Worm (Caenorhabditis elegans) whole organism, young adult: ENCODE results near the gene tag-164.

Source experiments
- B0336.3 ChIP-seq: fragments of 200-800 bp; sonication (Bioruptor generic); IDR thresholded peaks from 2 replicates; pipeline ENCODE4 v1.3.6; 2022; ENCODE audit warnings: missing genetic modification characterization, missing compliant biosample characterization
- D2030.7 ChIP-seq: fragments of 200-800 bp; sonication (Bioruptor generic); IDR thresholded peaks from 2 replicates; pipeline ENCODE4 v1.3.6; 2022; ENCODE audit warnings: missing genetic modification reagents, missing genetic modification characterization, missing compliant biosample characterization
- F23B12.7 ChIP-seq: sonication (generic microtip); optimal IDR thresholded peaks from 2 replicates; lab custom pipeline; 2017; ENCODE audit warnings: missing genetic modification characterization, mild to moderate bottlenecking, missing compliant biosample characterization, antibody characterized with exemption, moderate library complexity; ENCODE audit not compliant: insufficient read depth
- F33H1.4 ChIP-seq: fragments of 200-800 bp; sonication (Bioruptor generic); IDR thresholded peaks from 2 replicates; pipeline ENCODE4 v1.3.6; 2022; ENCODE audit warnings: missing genetic modification reagents, missing genetic modification characterization, missing compliant biosample characterization
- F39B2.1 ChIP-seq: fragments of 200-800 bp; sonication (Bioruptor generic); IDR thresholded peaks from 2 replicates; pipeline ENCODE4 v1.3.6; 2022; ENCODE audit warnings: missing genetic modification reagents, missing genetic modification characterization, missing compliant biosample characterization
- F52B5.7 ChIP-seq: sonication (generic microtip); optimal IDR thresholded peaks from 2 replicates; lab custom pipeline; 2016; ENCODE audit warnings: mild to moderate bottlenecking, missing genetic modification characterization, missing compliant biosample characterization
- F57C9.4 ChIP-seq: sonication (generic microtip); optimal IDR thresholded peaks from 2 replicates; lab custom pipeline; 2017; ENCODE audit warnings: mild to moderate bottlenecking, missing genetic modification characterization, missing compliant biosample characterization
- K11D2.4 ChIP-seq: fragments of 200-800 bp; sonication (Bioruptor generic); IDR thresholded peaks from 2 replicates; pipeline ENCODE4 v1.3.6; 2022; ENCODE audit warnings: missing genetic modification reagents, missing genetic modification characterization, missing compliant biosample characterization
- Y53F4B.3 ChIP-seq: fragments of 200-800 bp; sonication (Bioruptor generic); IDR thresholded peaks from 2 replicates; pipeline ENCODE4 v1.3.6; 2022; ENCODE audit warnings: missing genetic modification reagents, missing genetic modification characterization, missing compliant biosample characterization
- Y53G8AR.9 ChIP-seq: fragments of 200-800 bp; sonication (Bioruptor generic); conservative IDR thresholded peaks from 2 replicates; pipeline ENCODE4 v1.3.6; 2022; ENCODE audit warnings: missing genetic modification reagents, missing genetic modification characterization, missing compliant biosample characterization
- athp-1 ChIP-seq: sonication (generic microtip); optimal IDR thresholded peaks from 2 replicates; lab custom pipeline; 2017; ENCODE audit warnings: mild to moderate bottlenecking, missing genetic modification characterization, missing compliant biosample characterization
- attf-3 ChIP-seq: fragments of 200-800 bp; sonication (Bioruptor generic); conservative IDR thresholded peaks from 2 replicates; pipeline ENCODE4 v1.3.6; 2022; ENCODE audit warnings: missing genetic modification reagents, missing genetic modification characterization, missing compliant biosample characterization
- attf-5 ChIP-seq: fragments of 200-800 bp; sonication (Bioruptor generic); optimal IDR thresholded peaks from 2 replicates; lab custom pipeline; 2018; ENCODE audit warnings: mild to moderate bottlenecking, missing genetic modification characterization, missing compliant biosample characterization
- ccch-3 ChIP-seq: fragments of 200-800 bp; sonication (Bioruptor generic); optimal IDR thresholded peaks from 2 replicates; lab custom pipeline; 2018; ENCODE audit warnings: mild to moderate bottlenecking, missing genetic modification characterization, missing compliant biosample characterization
- cebp-1 ChIP-seq, 2 experiments: fragments of 200-800 bp in 1 of 2; sonication (Bioruptor generic) in 1 of 2; sonication (generic microtip) in 1 of 2; IDR thresholded peaks in 1 of 2; optimal IDR thresholded peaks in 1 of 2; 2 replicates each; pipeline versions ENCODE4 v1.3.6 to Lab custom; 2017 to 2022; ENCODE audit warnings: missing compliant biosample characterization in 2 of 2, missing genetic modification characterization in 2 of 2, mild to moderate bottlenecking in 1 of 2, missing genetic modification reagents in 1 of 2, moderate library complexity in 1 of 2
- cebp-2 ChIP-seq: fragments of 200-800 bp; sonication (Bioruptor generic); IDR thresholded peaks from 2 replicates; pipeline ENCODE4 v1.3.6; 2022; ENCODE audit warnings: missing genetic modification characterization, missing compliant biosample characterization
- ceh-27 ChIP-seq: fragments of 200-800 bp; sonication (Bioruptor generic); optimal IDR thresholded peaks from 2 replicates; lab custom pipeline; 2018; ENCODE audit warnings: mild to moderate bottlenecking, missing genetic modification characterization, moderate library complexity, missing compliant biosample characterization
- ceh-79 ChIP-seq: sonication (generic microtip); optimal IDR thresholded peaks from 2 replicates; lab custom pipeline; 2017; ENCODE audit warnings: mild to moderate bottlenecking, missing genetic modification characterization, missing compliant biosample characterization
- ceh-91 ChIP-seq: fragments of 200-800 bp; sonication (Bioruptor generic); IDR thresholded peaks from 2 replicates; pipeline ENCODE4 v1.3.6; 2022; ENCODE audit warnings: missing genetic modification reagents, missing genetic modification characterization, missing compliant biosample characterization
- chd-7 ChIP-seq: sonication (generic microtip); optimal IDR thresholded peaks from 2 replicates; lab custom pipeline; 2016; ENCODE audit warnings: mild to moderate bottlenecking, missing genetic modification characterization, moderate library complexity, missing compliant biosample characterization
- dox-1 ChIP-seq: fragments of 200-800 bp; sonication (Bioruptor generic); IDR thresholded peaks from 2 replicates; pipeline ENCODE4 v1.3.6; 2022; ENCODE audit warnings: missing genetic modification reagents, missing genetic modification characterization, missing compliant biosample characterization
- dpl-1 ChIP-seq: fragments of 150-350 bp; optimal IDR thresholded peaks from 2 replicates; lab custom pipeline; 2014; ENCODE audit warnings: missing biosample characterization, missing genetic modification reagents, missing genetic modification characterization
- efl-1 ChIP-seq: fragments of 150-350 bp; optimal IDR thresholded peaks from 2 replicates; lab custom pipeline; 2014; ENCODE audit warnings: missing biosample characterization, missing genetic modification reagents, missing genetic modification characterization
- fkh-3 ChIP-seq: sonication (generic microtip); optimal IDR thresholded peaks from 2 replicates; lab custom pipeline; 2016; ENCODE audit warnings: mild to moderate bottlenecking, missing genetic modification characterization, missing compliant biosample characterization
- him-1 ChIP-seq: sonication (generic microtip); optimal IDR thresholded peaks from 2 replicates; lab custom pipeline; 2016; ENCODE audit warnings: missing genotype, missing genetic modification reagents, missing genetic modification characterization, missing compliant biosample characterization
- hlh-26 ChIP-seq: fragments of 200-800 bp; sonication (Bioruptor generic); conservative IDR thresholded peaks from 2 replicates; pipeline ENCODE4 v1.3.6; 2022; ENCODE audit warnings: missing genetic modification reagents, missing genetic modification characterization, missing compliant biosample characterization
- hmg-1.2 ChIP-seq: fragments of 200-800 bp; sonication (Bioruptor generic); IDR thresholded peaks from 2 replicates; pipeline ENCODE4 v1.3.6; 2022; ENCODE audit warnings: missing genetic modification reagents, missing genetic modification characterization, missing compliant biosample characterization
- lin-35 ChIP-seq, 3 experiments: fragments of 150-350 bp in 2 of 3; sonication (generic microtip) in 1 of 3; optimal IDR thresholded peaks; 2 replicates each; lab custom pipeline; 2014 to 2018; ENCODE audit warnings: missing biosample characterization in 3 of 3, missing genetic modification characterization in 3 of 3, missing genetic modification reagents in 3 of 3
- lir-1 ChIP-seq: fragments of 200-800 bp; sonication (Bioruptor generic); conservative IDR thresholded peaks from 2 replicates; pipeline ENCODE4 v1.3.6; 2022; ENCODE audit warnings: missing genetic modification reagents, missing genetic modification characterization, missing compliant biosample characterization
- madf-3 ChIP-seq: fragments of 200-800 bp; sonication (Bioruptor generic); IDR thresholded peaks from 2 replicates; pipeline ENCODE4 v1.3.6; 2022; ENCODE audit warnings: missing genetic modification reagents, missing genetic modification characterization, missing compliant biosample characterization
- madf-6 ChIP-seq: fragments of 200-800 bp; sonication (Bioruptor generic); IDR thresholded peaks from 2 replicates; pipeline ENCODE4 v1.3.6; 2022; ENCODE audit warnings: missing genetic modification reagents, missing genetic modification characterization, missing compliant biosample characterization
- mcd-1 ChIP-seq: fragments of 200-800 bp; sonication (Bioruptor generic); IDR thresholded peaks from 2 replicates; pipeline ENCODE4 v1.3.6; 2022; ENCODE audit warnings: missing genetic modification reagents, missing genetic modification characterization, missing compliant biosample characterization
- nfyb-1 ChIP-seq: fragments of 200-800 bp; sonication (Bioruptor generic); IDR thresholded peaks from 2 replicates; pipeline ENCODE4 v1.3.6; 2022; ENCODE audit warnings: missing genetic modification reagents, missing genetic modification characterization, missing compliant biosample characterization
- nhr-80 ChIP-seq: sonication (generic microtip); optimal IDR thresholded peaks from 2 replicates; lab custom pipeline; 2016; ENCODE audit warnings: missing genetic modification characterization, missing compliant biosample characterization
- pbrm-1 ChIP-seq: fragments of 200-800 bp; sonication (Bioruptor generic); IDR thresholded peaks from 2 replicates; pipeline ENCODE4 v1.3.6; 2022; ENCODE audit warnings: missing genetic modification reagents, missing genetic modification characterization, missing compliant biosample characterization
- pha-4 ChIP-seq: fragments of 150-350 bp; sonication (generic microtip); optimal IDR thresholded peaks from 2 replicates; lab custom pipeline; 2014; ENCODE audit warnings: missing biosample characterization, missing genetic modification reagents, missing genetic modification characterization
- repo-1 ChIP-seq: sonication (generic microtip); optimal IDR thresholded peaks from 2 replicates; lab custom pipeline; 2017; ENCODE audit warnings: mild to moderate bottlenecking, missing genetic modification characterization, missing compliant biosample characterization
- rpc-1 ChIP-seq, 2 experiments: fragments of 150-350 bp in 1 of 2; sonication (generic microtip) in 1 of 2; optimal IDR thresholded peaks; 2 replicates each; lab custom pipeline; 2014 to 2018; ENCODE audit warnings: missing biosample characterization in 1 of 2, missing genetic modification characterization in 1 of 2, missing genetic modification reagents in 1 of 2, missing genotype in 1 of 2
- sdz-38 ChIP-seq: sonication (generic microtip); optimal IDR thresholded peaks from 2 replicates; lab custom pipeline; 2016; ENCODE audit warnings: missing genotype, missing genetic modification characterization, missing compliant biosample characterization
- snpc-1.1 ChIP-seq: sonication (generic microtip); optimal IDR thresholded peaks from 2 replicates; lab custom pipeline; 2017; ENCODE audit warnings: missing genetic modification characterization, mild to moderate bottlenecking, missing compliant biosample characterization, antibody characterized with exemption, moderate library complexity, missing genotype, missing genetic modification reagents; ENCODE audit not compliant: insufficient read depth
- snpc-3.4 ChIP-seq: sonication (generic microtip); optimal IDR thresholded peaks from 2 replicates; lab custom pipeline; 2017; ENCODE audit warnings: missing genetic modification characterization, mild to moderate bottlenecking, missing compliant biosample characterization, antibody characterized with exemption, moderate library complexity, missing genotype, missing genetic modification reagents
- somi-1 ChIP-seq: fragments of 200-800 bp; sonication (Bioruptor generic); optimal IDR thresholded peaks from 2 replicates; lab custom pipeline; 2018; ENCODE audit warnings: mild to moderate bottlenecking, missing genetic modification characterization, missing compliant biosample characterization
- tbp1 ChIP-seq: fragments of 200-800 bp; sonication (Bioruptor generic); optimal IDR thresholded peaks from 2 replicates; lab custom pipeline; 2018; ENCODE audit warnings: mild to moderate bottlenecking, missing genetic modification characterization, missing compliant biosample characterization
- unc-130 ChIP-seq: sonication (generic microtip); optimal IDR thresholded peaks from 2 replicates; lab custom pipeline; 2016; ENCODE audit warnings: missing genetic modification reagents, missing genetic modification characterization, missing compliant biosample characterization
- ztf-18 ChIP-seq: sonication (generic microtip); optimal IDR thresholded peaks from 2 replicates; lab custom pipeline; 2016; ENCODE audit warnings: missing genotype, mild to moderate bottlenecking, missing genetic modification characterization, missing compliant biosample characterization
- ztf-28 ChIP-seq: fragments of 200-800 bp; sonication (Bioruptor generic); IDR thresholded peaks from 2 replicates; pipeline ENCODE4 v1.3.6; 2022; ENCODE audit warnings: missing genetic modification reagents, missing genetic modification characterization, missing compliant biosample characterization

tag-164 gene

DNA sequence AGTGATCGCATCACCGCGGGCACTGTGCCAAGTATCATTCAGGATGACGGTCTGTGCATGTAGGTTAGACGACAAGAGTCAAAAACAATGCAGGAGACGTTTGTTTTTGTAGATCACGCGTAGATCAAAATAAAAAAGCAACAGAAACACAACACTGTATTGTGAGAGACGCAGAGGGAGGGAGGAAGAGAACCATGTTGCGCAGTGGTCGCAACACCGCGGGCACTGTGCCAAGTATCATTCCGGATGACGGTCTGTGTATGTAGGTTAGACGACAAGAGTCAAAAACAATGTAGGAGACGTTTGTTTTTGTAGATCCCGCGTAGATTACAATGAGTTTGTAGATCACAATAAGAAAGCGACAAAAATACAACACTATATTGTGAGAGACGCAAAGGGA lies 40.4 kb upstream of the tag-164 start (continued):
- TF ChIP-seq F57C9.4 (tag; lab: Kevin White, UChicago) (no peak), repo-1 (tag; lab: Kevin White, UChicago) (no peak), ccch-3 (GFP tag; lab: Kevin White, UChicago) (no peak), F33H1.4 (GFP tag; lab: Robert Waterston, UW) (no peak), hmg-1.2 (GFP tag; lab: Robert Waterston, UW) (peak; percentile 59; the same call in 1 of the 2 replicates), nfyb-1 (GFP tag; lab: Robert Waterston, UW) (no peak), F52B5.7 (tag; lab: Kevin White, UChicago) (no peak), fkh-3 (tag; lab: Kevin White, UChicago) (no peak), attf-5 (GFP tag; lab: Kevin White, UChicago) (no peak), madf-6 (peak; percentile 57), dox-1 (GFP tag; lab: Robert Waterston, UW) (no peak), sdz-38 (tag; lab: Kevin White, UChicago) (no peak), somi-1 (GFP tag; lab: Kevin White, UChicago) (no peak)

DNA sequence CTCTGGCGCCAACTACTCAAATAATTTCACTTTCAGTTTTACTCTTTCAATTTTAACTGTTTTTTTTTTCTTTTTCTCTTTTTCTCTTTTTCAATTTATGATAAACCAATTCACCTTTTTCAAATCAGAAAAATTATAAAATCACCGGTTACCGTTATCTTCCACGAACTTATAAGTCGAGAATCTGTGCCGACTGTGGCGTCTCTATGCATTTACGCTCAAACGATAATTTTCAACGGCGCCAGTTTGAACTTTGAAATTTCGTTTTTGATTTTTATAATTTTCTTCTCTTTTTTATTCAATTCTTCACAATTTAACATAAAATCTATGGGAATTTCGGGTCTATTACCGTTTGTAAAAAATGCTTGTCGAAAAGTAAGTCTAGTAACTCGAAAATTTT lies 35.9 kb upstream of the tag-164 start, which contains the start of gene exo-1:
exo-1 (plus strand) TSS at position 101 of the 400 bp plus-strand sequence.
- TF ChIP-seq attf-5 (GFP tag; lab: Kevin White, UChicago) (peak; percentile 78), Y53G8AR.9 (GFP tag; lab: Robert Waterston, UW) (no peak), ceh-79 (tag; lab: Kevin White, UChicago) (no peak), sdz-38 (tag; lab: Kevin White, UChicago) (no peak), F23B12.7 (tag; lab: Kevin White, UChicago) (peak; percentile 95), ceh-27 (GFP tag; lab: Kevin White, UChicago) (peak; percentile 46), pbrm-1 (GFP tag; lab: Robert Waterston, UW) (no peak), D2030.7 (GFP tag; lab: Robert Waterston, UW) (peak; percentile 68), attf-3 (GFP tag; lab: Robert Waterston, UW) (0 out of 2 replicates have a peak, but pooled peaks have one; percentile 20), lin-35 (GFP tag; optimal IDR thresholded peaks at IDR 0.05; lab: Kevin White, UChicago) (peak in 1 of 3 experiments; percentile 83), ceh-91 (GFP tag; lab: Robert Waterston, UW) (peak; percentile 49), ztf-28 (GFP tag; lab: Robert Waterston, UW) (no peak), B0336.3 (GFP tag; lab: Robert Waterston, UW) (no peak), rpc-1 (optimal IDR thresholded peaks at IDR 0.05; lab: Kevin White, UChicago) (no peak), rpc-1 (tag; optimal IDR thresholded peaks at IDR 0.05; lab: Kevin White, UChicago) (no peak), F39B2.1 (no peak), him-1 (tag; lab: Kevin White, UChicago) (peak; percentile 4), cebp-1 (GFP tag; IDR thresholded peaks at IDR 0.05; lab: Robert Waterston, UW) (no peak), cebp-1 (tag; optimal IDR thresholded peaks at IDR 0.05; lab: Kevin White, UChicago) (no peak), dpl-1 (GFP tag; lab: Kevin White, UChicago) (peak; percentile 80), snpc-3.4 (tag; lab: Kevin White, UChicago) (peak; percentile 17), K11D2.4 (no peak), athp-1 (no peak), hlh-26 (GFP tag; lab: Robert Waterston, UW) (no peak), hmg-1.2 (GFP tag; lab: Robert Waterston, UW) (no peak; the same call in 1 of the 2 replicates), mcd-1 (GFP tag; lab: Robert Waterston, UW) (peak; percentile 85), efl-1 (GFP tag; lab: Kevin White, UChicago) (peak; percentile 77), pha-4 (tag; lab: Kevin White, UChicago) (no peak), chd-7 (tag; lab: Kevin White, UChicago) (no peak), unc-130 (GFP tag; lab: Kevin White, UChicago) (peak; percentile 53), dox-1 (GFP tag; lab: Robert Waterston, UW) (0 out of 2 replicates have a peak, but pooled peaks have one; percentile 30), lir-1 (GFP tag; lab: Robert Waterston, UW) (no peak), cebp-2 (GFP tag; lab: Robert Waterston, UW) (no peak), repo-1 (tag; lab: Kevin White, UChicago) (no peak), ztf-18 (tag; lab: Kevin White, UChicago) (peak; percentile 41), madf-3 (GFP tag; lab: Robert Waterston, UW) (no peak), tbp1 (peak; percentile 31), snpc-1.1 (tag; lab: Kevin White, UChicago) (no peak), Y53F4B.3 (GFP tag; lab: Robert Waterston, UW) (no peak), nhr-80 (tag; lab: Kevin White, UChicago) (peak; percentile 36)
